Fruit fly (Drosophila melanogaster) whole organism, adult: ENCODE data around the gene CG34268.

Experiments used
- CG11617 ChIP-seq: fragments of 200-800 bp; sonication (Bioruptor generic); optimal IDR thresholded peaks from 2 replicates; lab custom pipeline; 2017; ENCODE audit warnings: mild to moderate bottlenecking, missing biosample characterization, missing genetic modification reagents, missing genetic modification characterization
- CG12768 ChIP-seq: fragments of 200-800 bp; sonication (Bioruptor generic); optimal IDR thresholded peaks from 2 replicates; lab custom pipeline; 2017; ENCODE audit warnings: missing biosample characterization, missing genetic modification characterization, mild to moderate bottlenecking, moderate library complexity, missing genetic modification reagents
- CG14711 ChIP-seq: fragments of 200-800 bp; sonication (Bioruptor generic); optimal IDR thresholded peaks from 2 replicates; lab custom pipeline; 2018; ENCODE audit warnings: missing biosample characterization, mild to moderate bottlenecking, missing genetic modification characterization, moderate library complexity
- CG1620 ChIP-seq: fragments of 200-800 bp; sonication (Bioruptor generic); optimal IDR thresholded peaks from 2 replicates; lab custom pipeline; 2016; ENCODE audit warnings: missing biosample characterization, missing genetic modification characterization
- CG5204 ChIP-seq: fragments of 200-800 bp; sonication (Bioruptor generic); optimal IDR thresholded peaks from 2 replicates; lab custom pipeline; 2016; ENCODE audit warnings: missing biosample characterization, missing genetic modification characterization
- CG7101 ChIP-seq: fragments of 200-800 bp; sonication (Bioruptor generic); optimal IDR thresholded peaks from 2 replicates; lab custom pipeline; 2018; ENCODE audit warnings: missing biosample characterization, mild to moderate bottlenecking, missing genetic modification characterization, moderate library complexity
- Mnt ChIP-seq: fragments of 200-800 bp; sonication (Bioruptor generic); optimal IDR thresholded peaks from 2 replicates; lab custom pipeline; 2016; ENCODE audit warnings: missing biosample characterization, mild to moderate bottlenecking, missing genetic modification characterization
- cic ChIP-seq: fragments of 200-800 bp; sonication (Bioruptor generic); optimal IDR thresholded peaks from 2 replicates; lab custom pipeline; 2017; ENCODE audit warnings: missing biosample characterization, mild to moderate bottlenecking, missing genetic modification characterization, moderate library complexity
- kay ChIP-seq: fragments of 200-800 bp; sonication (Bioruptor generic); peaks from one replicate; lab custom pipeline; 2016; ENCODE audit warnings: missing biosample characterization, missing genetic modification characterization, borderline replicate concordance
- tj ChIP-seq: fragments of 200-800 bp; sonication (Bioruptor generic); optimal IDR thresholded peaks from 3 replicates; lab custom pipeline; 2017; ENCODE audit warnings: missing biosample characterization, mild to moderate bottlenecking, missing genetic modification characterization, moderate library complexity

DNA sequence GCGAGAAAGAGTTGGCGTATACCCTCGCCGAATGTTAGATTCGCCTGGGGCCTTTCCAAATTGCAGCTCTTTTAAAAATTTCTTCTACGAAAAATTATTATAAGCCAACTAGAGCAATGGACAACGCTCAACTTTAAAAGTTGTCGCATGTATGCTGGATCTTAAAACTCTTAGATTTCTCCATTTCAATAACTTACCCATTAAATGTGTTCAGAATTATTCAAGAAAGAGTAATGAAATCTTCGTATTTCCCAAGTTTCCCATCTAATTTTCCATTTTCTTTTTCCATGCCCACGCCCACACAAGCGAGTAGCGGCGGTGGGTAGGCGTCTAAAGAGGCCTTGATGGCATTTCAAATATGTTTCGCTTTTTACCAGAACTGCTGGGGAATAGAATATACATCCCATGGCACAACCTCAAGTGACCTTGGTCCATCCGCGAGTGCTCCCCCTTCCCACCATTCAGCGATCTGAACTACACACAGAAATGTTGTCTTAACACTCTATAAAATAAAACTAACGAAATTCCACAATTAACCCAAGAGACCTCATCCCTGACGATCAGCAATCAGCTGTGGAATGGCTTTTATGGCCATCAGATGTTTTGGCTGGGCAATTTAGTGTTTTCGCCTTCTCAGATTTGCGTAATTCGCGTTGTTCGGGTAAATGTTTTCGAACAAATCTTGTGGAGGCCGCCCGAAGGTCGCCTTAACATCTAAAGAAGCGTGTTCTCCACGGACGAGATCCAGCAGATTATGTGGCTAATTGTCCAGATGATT lies 45.8 kb upstream of the CG34268 start:
- TF ChIP-seq Mnt (GFP tag; lab: Kevin White, UChicago) (no peak), kay (GFP tag; lab: Kevin White, UChicago) (peak; percentile 75), CG1620 (no peak), CG11617 (GFP tag; lab: Kevin White, UChicago) (no peak), CG14711 (no peak), cic (GFP tag; lab: Kevin White, UChicago) (no peak), CG12768 (GFP tag; lab: Kevin White, UChicago) (no peak), CG7101 (tag; lab: Kevin White, UChicago) (no peak), CG5204 (GFP tag; lab: Kevin White, UChicago) (no peak), tj (no peak)
